Fruit fly (Drosophila melanogaster) whole organism, embryonic: ENCODE measurements around the gene mdlc.

Experiments
- BEAF-32 ChIP-seq: fragments of 200-800 bp; sonication (Bioruptor generic); optimal IDR thresholded peaks from 3 replicates; lab custom pipeline; 2017; ENCODE audit warnings: missing biosample characterization, missing genetic modification characterization, mild to moderate bottlenecking, moderate library complexity, missing genetic modification reagents
- C15 ChIP-seq: fragments of 200-800 bp; sonication (Bioruptor generic); IDR thresholded peaks from 3 replicates; pipeline ENCODE4 v1.3.6; 2022; ENCODE audit warnings: missing biosample characterization, missing genetic modification characterization
- CG11504 ChIP-seq: fragments of 200-800 bp; sonication (Bioruptor generic); optimal IDR thresholded peaks from 3 replicates; lab custom pipeline; 2019; ENCODE audit warnings: missing biosample characterization, mild to moderate bottlenecking, missing genetic modification characterization, moderate library complexity
- CG11695 ChIP-seq: fragments of 200-800 bp; sonication (Bioruptor generic); IDR thresholded peaks from 3 replicates; pipeline ENCODE4 v1.3.6; 2022; ENCODE audit warnings: missing biosample characterization, missing genetic modification characterization
- CG12155 ChIP-seq: fragments of 200-800 bp; sonication (Bioruptor generic); optimal IDR thresholded peaks from 3 replicates; lab custom pipeline; 2016; ENCODE audit warnings: missing biosample characterization, missing genetic modification characterization
- CG13424 ChIP-seq: fragments of 200-800 bp; sonication (Bioruptor generic); optimal IDR thresholded peaks from 2 replicates; lab custom pipeline; 2019; ENCODE audit warnings: missing biosample characterization, mild to moderate bottlenecking, missing genetic modification characterization, moderate library complexity
- CG13624 ChIP-seq: fragments of 200-800 bp; sonication (Bioruptor generic); optimal IDR thresholded peaks from 2 replicates; lab custom pipeline; 2016; ENCODE audit warnings: missing biosample characterization, missing genetic modification characterization
- CG13775 ChIP-seq: fragments of 200-800 bp; sonication (Bioruptor generic); optimal IDR thresholded peaks from 3 replicates; lab custom pipeline; 2017; ENCODE audit warnings: missing biosample characterization, mild to moderate bottlenecking, missing genetic modification characterization
- CG15514 ChIP-seq: fragments of 200-800 bp; sonication (Bioruptor generic); optimal IDR thresholded peaks from 3 replicates; lab custom pipeline; 2017; ENCODE audit warnings: missing biosample characterization, missing genetic modification characterization, mild to moderate bottlenecking, moderate library complexity, missing genetic modification reagents
- CG16815 ChIP-seq: fragments of 200-800 bp; sonication (Bioruptor generic); optimal IDR thresholded peaks from 3 replicates; lab custom pipeline; 2017; ENCODE audit warnings: missing biosample characterization, mild to moderate bottlenecking, missing genetic modification characterization
- CG2120 ChIP-seq: fragments of 200-800 bp; sonication (Bioruptor generic); optimal IDR thresholded peaks from 3 replicates; lab custom pipeline; 2016; ENCODE audit warnings: missing biosample characterization, missing genetic modification characterization
- CG2202 ChIP-seq: fragments of 200-800 bp; sonication (Bioruptor generic); optimal IDR thresholded peaks from 2 replicates; lab custom pipeline; 2018; ENCODE audit warnings: missing biosample characterization, mild to moderate bottlenecking, missing genetic modification characterization
- CG30403 ChIP-seq: fragments of 200-800 bp; sonication (Bioruptor generic); optimal IDR thresholded peaks from 3 replicates; lab custom pipeline; 2016; ENCODE audit warnings: missing biosample characterization, missing genetic modification characterization
- CG31388 ChIP-seq: fragments of 200-800 bp; sonication (Bioruptor generic); optimal IDR thresholded peaks from 2 replicates; lab custom pipeline; 2016; ENCODE audit warnings: missing biosample characterization, missing genetic modification characterization
- CG31441 ChIP-seq: fragments of 200-800 bp; sonication (Bioruptor generic); IDR thresholded peaks from 2 replicates; pipeline ENCODE4 v1.3.6; 2022; ENCODE audit warnings: missing biosample characterization, missing genetic modification characterization
- CG32532 ChIP-seq: fragments of 200-800 bp; sonication (Bioruptor generic); IDR thresholded peaks from 2 replicates; pipeline ENCODE4 v1.3.6; 2022; ENCODE audit warnings: missing biosample characterization, missing genetic modification characterization
- CG33557 ChIP-seq: fragments of 200-800 bp; sonication (Bioruptor generic); optimal IDR thresholded peaks from 2 replicates; lab custom pipeline; 2019; ENCODE audit warnings: missing biosample characterization, mild to moderate bottlenecking, missing genetic modification characterization, moderate library complexity
- CG34224 ChIP-seq: fragments of 200-800 bp; sonication (Bioruptor generic); IDR thresholded peaks from 3 replicates; pipeline ENCODE4 v1.3.6; 2022; ENCODE audit warnings: missing biosample characterization, missing genetic modification characterization; ENCODE audit not compliant: partially characterized antibody
- CG3726 ChIP-seq: fragments of 200-800 bp; sonication (Bioruptor generic); IDR thresholded peaks from 3 replicates; pipeline ENCODE4, ENCODE4 v1.3.6; 2022; ENCODE audit warnings: missing biosample characterization, missing genetic modification characterization
- CG4360 ChIP-seq: fragments of 200-800 bp; sonication (Bioruptor generic); IDR thresholded peaks from 2 replicates; pipeline ENCODE4 v1.3.6; 2022; ENCODE audit warnings: missing biosample characterization, missing genetic modification characterization
- CG6175 ChIP-seq: fragments of 200-800 bp; sonication (Bioruptor generic); IDR thresholded peaks from 3 replicates; pipeline ENCODE4 v1.3.6; 2022; ENCODE audit warnings: missing biosample characterization, missing genetic modification characterization
- CG6254 ChIP-seq: fragments of 200-800 bp; sonication (Bioruptor generic); optimal IDR thresholded peaks from 3 replicates; lab custom pipeline; 2017; ENCODE audit warnings: mild to moderate bottlenecking, missing biosample characterization, missing genetic modification reagents, missing genetic modification characterization
- CG7839 ChIP-seq: fragments of 200-800 bp; sonication (Bioruptor generic); optimal IDR thresholded peaks from 3 replicates; lab custom pipeline; 2018; ENCODE audit warnings: missing biosample characterization, mild to moderate bottlenecking, missing genetic modification characterization, moderate library complexity
- CG8281 ChIP-seq: fragments of 200-800 bp; sonication (Bioruptor generic); optimal IDR thresholded peaks from 2 replicates; lab custom pipeline; 2018; ENCODE audit warnings: missing biosample characterization, mild to moderate bottlenecking, missing genetic modification characterization, moderate library complexity
- Dll ChIP-seq: fragments of 200-800 bp; sonication (Bioruptor generic); IDR thresholded peaks from 4 replicates; pipeline ENCODE4 v1.3.6; 2022; ENCODE audit warnings: missing biosample characterization, missing genetic modification characterization; ENCODE audit not compliant: partially characterized antibody
- Dp ChIP-seq: fragments of 200-800 bp; sonication (Bioruptor generic); optimal IDR thresholded peaks from 2 replicates; lab custom pipeline; 2018; ENCODE audit warnings: missing biosample characterization, mild to moderate bottlenecking, missing genetic modification characterization, moderate library complexity
- Ets65A ChIP-seq: fragments of 200-800 bp; sonication (Bioruptor generic); peaks from one replicate; lab custom pipeline; 2016; ENCODE audit warnings: missing biosample characterization, missing genetic modification characterization
- Ets97D ChIP-seq: fragments of 200-800 bp; sonication (Bioruptor generic); optimal IDR thresholded peaks from 3 replicates; lab custom pipeline; 2016; ENCODE audit warnings: missing biosample characterization, missing genetic modification characterization
- Fer3 ChIP-seq: fragments of 200-800 bp; sonication (Bioruptor generic); optimal IDR thresholded peaks from 2 replicates; lab custom pipeline; 2018; ENCODE audit warnings: missing biosample characterization, mild to moderate bottlenecking, missing genetic modification characterization, moderate library complexity
- HmgZ ChIP-seq: fragments of 200-800 bp; sonication (Bioruptor generic); optimal IDR thresholded peaks from 2 replicates; lab custom pipeline; 2018; ENCODE audit warnings: missing biosample characterization, mild to moderate bottlenecking, missing genetic modification characterization
- Hr3 ChIP-seq: fragments of 200-800 bp; sonication (Bioruptor generic); optimal IDR thresholded peaks from 3 replicates; lab custom pipeline; 2016; ENCODE audit warnings: missing biosample characterization, missing genetic modification characterization
- MBD-R2 ChIP-seq: fragments of 200-800 bp; sonication (Bioruptor generic); IDR thresholded peaks from 2 replicates; pipeline ENCODE4 v1.3.6; 2022; ENCODE audit warnings: missing biosample characterization, missing genetic modification characterization
- Oaz ChIP-seq: fragments of 200-800 bp; sonication (Bioruptor generic); IDR thresholded peaks from 2 replicates; pipeline ENCODE4 v1.3.6; 2022; ENCODE audit warnings: missing biosample characterization, missing genetic modification characterization
- Ptx1 ChIP-seq: fragments of 200-800 bp; sonication (Bioruptor generic); IDR thresholded peaks from 2 replicates; pipeline ENCODE4 v1.3.6; 2022; ENCODE audit warnings: missing biosample characterization, missing genetic modification characterization
- Rfx ChIP-seq: fragments of 200-800 bp; sonication (Bioruptor generic); IDR thresholded peaks from 2 replicates; pipeline ENCODE4 v1.3.6; 2022; ENCODE audit warnings: missing biosample characterization, missing genetic modification characterization
- Sox102F ChIP-seq: fragments of 200-800 bp; sonication (Bioruptor generic); optimal IDR thresholded peaks from 2 replicates; lab custom pipeline; 2018; ENCODE audit warnings: missing biosample characterization, mild to moderate bottlenecking, missing genetic modification characterization, moderate library complexity
- Usf ChIP-seq: fragments of 200-800 bp; sonication (Bioruptor generic); optimal IDR thresholded peaks from 2 replicates; lab custom pipeline; 2017; ENCODE audit warnings: missing genotype, missing biosample characterization, missing genetic modification characterization
- ato ChIP-seq: fragments of 200-800 bp; sonication (Bioruptor generic); IDR thresholded peaks from 2 replicates; pipeline ENCODE4 v1.3.6; 2022; ENCODE audit warnings: missing biosample characterization, missing genetic modification characterization; ENCODE audit not compliant: partially characterized antibody
- bowl ChIP-seq: fragments of 200-800 bp; sonication (Bioruptor generic); IDR thresholded peaks from 2 replicates; pipeline ENCODE4 v1.3.6; 2022; ENCODE audit warnings: missing biosample characterization, missing genetic modification characterization
- bsh ChIP-seq, 2 experiments: fragments of 200-800 bp; sonication (Bioruptor generic); optimal IDR thresholded peaks; 2 replicates each; lab custom pipeline; 2017 to 2018; ENCODE audit warnings: mild to moderate bottlenecking in 2 of 2, missing biosample characterization in 2 of 2, missing genetic modification characterization in 2 of 2, moderate library complexity in 1 of 2
- croc ChIP-seq: fragments of 200-800 bp; sonication (Bioruptor generic); conservative IDR thresholded peaks from 3 replicates; pipeline ENCODE4 v1.3.6; 2022; ENCODE audit warnings: missing biosample characterization, missing genetic modification characterization
- dimm ChIP-seq: fragments of 200-800 bp; sonication (Bioruptor generic); IDR thresholded peaks from 2 replicates; pipeline ENCODE4 v1.3.6; 2022; ENCODE audit warnings: missing biosample characterization, missing genetic modification characterization
- dpn ChIP-seq, 2 experiments: fragments of 200-800 bp; sonication (Bioruptor generic); optimal IDR thresholded peaks; 3 replicates each; lab custom pipeline; 2016; ENCODE audit warnings: missing biosample characterization in 2 of 2, missing genetic modification characterization in 2 of 2
- dysf ChIP-seq: fragments of 200-800 bp; sonication (Bioruptor generic); IDR thresholded peaks from 3 replicates; pipeline ENCODE4 v1.3.6; 2022; ENCODE audit warnings: missing biosample characterization, missing genetic modification characterization
- maf-S ChIP-seq: fragments of 200-800 bp; sonication (Bioruptor generic); optimal IDR thresholded peaks from 2 replicates; lab custom pipeline; 2016; ENCODE audit warnings: missing biosample characterization, missing genetic modification characterization
- nerfin-1 ChIP-seq: fragments of 200-800 bp; sonication (Bioruptor generic); optimal IDR thresholded peaks from 3 replicates; lab custom pipeline; 2019; ENCODE audit warnings: missing biosample characterization, mild to moderate bottlenecking, missing genetic modification characterization, moderate library complexity
- pzg ChIP-seq: fragments of 200-800 bp; sonication (Bioruptor generic); optimal IDR thresholded peaks from 3 replicates; lab custom pipeline; 2018; ENCODE audit warnings: missing biosample characterization, mild to moderate bottlenecking, missing genetic modification characterization, moderate library complexity
- shn ChIP-seq: fragments of 200-800 bp; sonication (Bioruptor generic); optimal IDR thresholded peaks from 3 replicates; lab custom pipeline; 2016; ENCODE audit warnings: missing biosample characterization, missing genetic modification characterization
- tup ChIP-seq: fragments of 200-800 bp; sonication (Bioruptor generic); optimal IDR thresholded peaks from 2 replicates; lab custom pipeline; 2016; ENCODE audit warnings: missing biosample characterization, mild to moderate bottlenecking, missing genetic modification characterization, moderate library complexity
- usp ChIP-seq: fragments of >200 bp; optimal IDR thresholded peaks from 2 replicates; lab custom pipeline; 2017; ENCODE audit warnings: missing biosample characterization, missing genetic modification characterization
- wdn ChIP-seq: fragments of 200-800 bp; sonication (Bioruptor generic); IDR thresholded peaks from 2 replicates; pipeline ENCODE4 v1.3.6; 2022; ENCODE audit warnings: missing biosample characterization, missing genetic modification characterization
- zfh1 ChIP-seq: fragments of 200-800 bp; sonication (Bioruptor generic); IDR thresholded peaks from 3 replicates; pipeline ENCODE4 v1.3.6; 2022; ENCODE audit warnings: missing biosample characterization, missing genetic modification characterization

The mdlc gene

dm6 chr3R:20057501-20057900, at the start of gene mdlc (continued):
- TF ChIP-seq CG31388 (GFP tag; lab: Kevin White, UChicago) (no peak), Oaz (GFP tag; lab: Robert Waterston, UW) (no peak), CG8281 (tag; lab: Kevin White, UChicago) (no peak), CG2202 (tag; lab: Kevin White, UChicago) (no peak), C15 (GFP tag; lab: Robert Waterston, UW) (no peak), CG30403 (GFP tag; lab: Kevin White, UChicago) (peak; percentile 22), CG13775 (peak; percentile 4), CG3726 (GFP tag; lab: Robert Waterston, UW) (no peak), CG32532 (GFP tag; lab: Robert Waterston, UW) (no peak), Usf (GFP tag; lab: Kevin White, UChicago) (no peak), CG12155 (GFP tag; lab: Kevin White, UChicago) (no peak), CG11695 (GFP tag; lab: Robert Waterston, UW) (no peak), CG6175 (no peak), pzg (GFP tag; lab: Kevin White, UChicago) (peak; percentile 38), CG2120 (GFP tag; lab: Kevin White, UChicago) (peak; percentile 10), CG11504 (tag; lab: Kevin White, UChicago) (peak; percentile 33), CG4360 (GFP tag; lab: Robert Waterston, UW) (no peak), BEAF-32 (GFP tag; lab: Kevin White, UChicago) (peak; percentile 71), nerfin-1 (tag; lab: Kevin White, UChicago) (no peak), Ptx1 (no peak), CG16815 (GFP tag; lab: Kevin White, UChicago) (no peak), tup (GFP tag; lab: Kevin White, UChicago) (no peak), croc (GFP tag; lab: Robert Waterston, UW) (no peak), dysf (GFP tag; lab: Robert Waterston, UW) (no peak), shn (GFP tag; lab: Kevin White, UChicago) (no peak), wdn (no peak), Ets65A (peak; percentile 84), Fer3 (tag; lab: Kevin White, UChicago) (no peak), HmgZ (tag; lab: Kevin White, UChicago) (peak; percentile 21), usp (no peak), CG13424 (tag; lab: Kevin White, UChicago) (peak; percentile 26), Dll (GFP tag; lab: Robert Waterston, UW) (peak; percentile 75), dpn (GFP tag; optimal IDR thresholded peaks at IDR 0.05; lab: Kevin White, UChicago) (peak in 1 of 2 experiments; percentile 0), MBD-R2 (GFP tag; lab: Robert Waterston, UW) (peak; percentile 66), CG31441 (GFP tag; lab: Robert Waterston, UW) (peak; percentile 31; the same call in 1 of the 2 replicates), maf-S (GFP tag; lab: Kevin White, UChicago) (no peak), Dp (GFP tag; lab: Kevin White, UChicago) (peak; percentile 57), ato (GFP tag; lab: Robert Waterston, UW) (no peak), Ets97D (GFP tag; lab: Kevin White, UChicago) (peak; percentile 8), Hr3 (peak; percentile 40), Sox102F (GFP tag; lab: Kevin White, UChicago) (no peak), CG15514 (no peak), zfh1 (GFP tag; lab: Robert Waterston, UW) (no peak), CG6254 (GFP tag; lab: Kevin White, UChicago) (no peak), dimm (GFP tag; lab: Robert Waterston, UW) (no peak), CG34224 (GFP tag; lab: Robert Waterston, UW) (peak; percentile 38; the same call in 1 of the 3 replicates), bsh (GFP tag; optimal IDR thresholded peaks at IDR 0.05; lab: Kevin White, UChicago) (no peak), CG33557 (no peak), Rfx (GFP tag; lab: Robert Waterston, UW) (peak; percentile 28; the same call in 1 of the 2 replicates), CG13624 (no peak), CG7839 (tag; lab: Kevin White, UChicago) (peak; percentile 15), bowl (no peak)
